Fruit fly (Drosophila melanogaster) whole organism, embryonic: Measurements from ENCODE around the gene CG42591.

Experiments
- ftz-f1 ChIP-seq: fragments of 200-800 bp; sonication (Bioruptor generic); optimal IDR thresholded peaks from 2 replicates; lab custom pipeline; 2016; ENCODE audit warnings: missing biosample characterization, missing genetic modification characterization
- yki ChIP-seq: fragments of >200 bp; optimal IDR thresholded peaks from 3 replicates; lab custom pipeline; 2018

DNA sequence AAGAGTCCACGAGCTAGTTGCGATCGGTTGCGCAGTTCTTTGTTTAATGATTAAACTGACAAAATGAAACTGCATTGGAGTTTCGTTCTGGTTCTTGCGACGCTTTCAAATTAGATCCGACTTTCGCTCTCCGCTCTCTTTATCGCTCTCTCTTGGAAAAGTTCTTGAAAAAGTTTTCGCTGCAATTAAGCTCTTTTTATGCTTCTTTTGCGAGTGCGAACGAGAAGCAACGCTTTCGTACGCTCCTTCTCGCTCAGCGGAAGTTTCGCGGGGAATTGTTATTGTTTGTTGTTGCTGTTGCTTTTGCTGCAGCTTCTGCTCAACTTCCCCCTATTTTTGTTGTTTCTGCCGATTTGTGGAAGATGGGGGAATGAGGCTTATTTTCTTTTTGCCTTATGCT is 13.4 kb downstream of the CG42591 start:
- TF ChIP-seq ftz-f1 (GFP tag; lab: Kevin White, UChicago) (no peak), yki (lab: Kevin White, UChicago) (no peak)
